Fruit fly (Drosophila melanogaster) ovary, adult (tissue): Measurements from ENCODE around the gene CG34357.

Experiments
- CG17801 ChIP-seq: fragments of 200-800 bp; optimal IDR thresholded peaks from 2 replicates; lab custom pipeline; 2019; ENCODE audit warnings: missing biosample characterization, mild to moderate bottlenecking, missing genetic modification characterization, moderate library complexity; ENCODE audit not compliant: partially characterized antibody

The CG34357 gene

DNA sequence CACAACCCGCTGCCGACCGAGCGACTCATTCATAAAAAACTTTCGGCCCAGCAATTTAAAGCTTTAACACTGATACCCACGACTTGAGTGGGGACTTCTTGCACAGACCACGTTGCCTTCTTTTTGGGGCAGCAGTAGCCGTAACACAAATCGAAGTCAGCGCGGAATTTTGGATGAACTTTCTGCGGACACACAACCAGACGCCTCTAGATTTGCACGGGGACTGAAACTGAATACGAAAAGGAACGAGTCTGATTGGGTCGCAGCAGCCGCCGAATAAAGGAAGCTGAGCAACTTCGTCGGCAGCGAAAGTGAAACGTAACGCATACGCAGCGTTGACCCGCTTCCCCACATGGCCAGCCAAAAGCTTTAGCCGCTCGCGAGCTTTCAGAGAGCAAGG is at the start of gene CG34357:
CG34357 (minus strand) TSS at position 206 of the 400 bp plus-strand sequence.
- no peak for TF ChIP-seq CG17801 (GFP tag; lab: Kevin White, UChicago)

DNA sequence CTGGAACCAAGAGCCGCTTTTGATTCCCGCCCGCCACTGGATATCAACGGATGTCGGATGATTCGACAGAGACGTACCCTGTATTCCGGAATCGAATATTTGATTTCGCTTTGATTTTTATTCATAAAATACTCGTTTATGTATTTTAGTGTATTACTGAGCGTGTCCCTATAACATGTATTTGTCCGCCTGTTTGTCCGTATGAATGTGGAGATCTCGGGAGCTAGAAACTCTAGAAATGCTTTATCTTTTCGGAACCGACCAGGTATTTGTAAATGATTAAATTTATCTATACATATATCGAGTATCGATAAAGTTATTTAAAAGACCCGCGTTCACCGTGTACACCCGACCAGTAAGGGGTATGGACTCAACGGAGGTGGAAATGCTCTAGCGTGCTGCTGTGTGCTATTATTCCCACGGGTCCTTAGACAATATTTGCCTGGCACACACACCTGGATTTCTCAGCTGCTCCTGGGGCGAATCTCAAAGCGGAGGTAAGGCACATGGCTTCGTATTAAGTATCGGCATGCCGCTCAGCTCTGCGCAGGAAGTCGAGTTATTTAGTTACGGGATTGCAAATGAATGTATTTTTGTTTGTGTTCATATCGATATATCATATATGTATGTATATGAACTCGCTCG is 44.1 kb upstream of the CG34357 start:
- no peak for TF ChIP-seq CG17801 (GFP tag; lab: Kevin White, UChicago)

- no peak for TF ChIP-seq CG17801 (GFP tag; lab: Kevin White, UChicago)
Observed at dm6 chr3R:4599624-4600023, 41.8 kb upstream of the CG34357 start.

dm6 chr3R:4578544-4578943 is 20.7 kb upstream of the CG34357 start, which contains the start of gene CG32945:
TSS of gene CG32945 (minus strand) at chr3R:4578644.
- no peak for TF ChIP-seq CG17801 (GFP tag; lab: Kevin White, UChicago)

DNA sequence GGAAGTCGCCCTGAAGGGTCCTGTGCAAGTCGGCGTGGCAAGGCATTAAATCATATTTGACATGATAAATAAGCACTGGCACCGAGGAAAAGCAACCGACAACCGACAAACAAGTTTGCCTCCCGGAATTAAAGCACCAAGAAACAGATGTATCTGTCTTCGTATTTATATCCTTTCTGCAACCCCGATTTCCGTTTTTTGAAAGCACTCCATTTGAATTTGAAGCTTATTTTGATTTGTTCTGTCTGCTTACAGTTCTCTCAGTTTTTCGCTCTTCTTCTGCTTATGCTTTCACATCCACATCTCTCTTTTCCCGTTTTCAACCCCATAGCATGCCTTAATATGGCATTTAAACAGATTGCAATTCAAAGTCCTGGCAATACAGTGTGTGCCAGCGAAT is 4.3 kb downstream of the CG34357 start:
- no peak for TF ChIP-seq CG17801 (GFP tag; lab: Kevin White, UChicago)

DNA sequence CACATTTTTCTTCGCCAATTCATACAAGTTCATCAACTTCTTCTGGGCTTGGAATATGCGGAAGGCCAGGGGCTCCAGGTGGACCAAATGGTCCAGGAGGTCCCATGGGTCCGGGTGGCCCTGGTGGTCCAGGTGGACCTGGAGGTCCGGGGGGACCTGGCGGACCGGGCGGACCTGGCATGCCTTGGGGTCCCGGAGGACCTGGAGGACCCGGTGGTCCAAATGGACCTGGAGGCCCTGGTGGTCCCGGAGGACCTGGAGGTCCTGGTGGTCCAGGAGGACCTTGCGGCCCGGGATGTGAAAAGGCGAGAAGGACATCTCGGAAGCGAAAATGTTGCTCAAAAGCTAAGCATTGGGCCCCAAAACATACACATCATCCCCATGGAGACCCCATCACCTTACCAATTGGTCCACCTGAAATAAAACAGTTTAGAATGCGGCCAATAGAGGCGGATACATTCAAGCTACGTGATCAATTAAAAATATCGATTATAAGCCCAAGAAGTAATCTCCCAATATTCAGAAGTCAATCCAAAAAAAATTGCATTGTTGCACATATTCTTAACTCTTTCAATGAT is 15.2 kb downstream of the CG34357 start:
- TF ChIP-seq CG17801 (GFP tag; lab: Kevin White, UChicago), result no peak

DNA sequence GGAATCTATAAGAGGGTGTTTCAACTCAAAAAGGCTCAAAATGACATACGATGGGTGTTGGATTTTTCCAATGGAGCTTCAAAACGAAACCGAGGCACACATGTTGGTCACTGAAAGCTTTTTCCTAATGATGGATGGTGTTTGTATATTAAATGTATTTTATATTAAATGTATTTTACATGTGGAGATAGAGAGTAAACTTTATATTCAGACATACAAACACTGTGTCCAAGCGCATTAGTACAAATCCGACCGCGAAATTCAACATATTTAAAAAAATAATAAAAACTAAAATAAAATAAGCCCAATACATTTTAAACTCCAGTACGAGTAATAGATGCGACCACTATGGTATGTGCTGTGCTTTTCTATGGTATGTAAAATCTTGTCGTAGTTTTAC is 16.8 kb downstream of the CG34357 start, which contains the start of gene Mur82C:
Mur82C (plus strand) TSS at position 301 of the 400 bp plus-strand sequence.
- no peak for TF ChIP-seq CG17801 (GFP tag; lab: Kevin White, UChicago)

- TF ChIP-seq CG17801 (GFP tag; lab: Kevin White, UChicago), result no peak
Observed at dm6 chr3R:4530972-4531371, 26.9 kb downstream of the CG34357 start.

DNA sequence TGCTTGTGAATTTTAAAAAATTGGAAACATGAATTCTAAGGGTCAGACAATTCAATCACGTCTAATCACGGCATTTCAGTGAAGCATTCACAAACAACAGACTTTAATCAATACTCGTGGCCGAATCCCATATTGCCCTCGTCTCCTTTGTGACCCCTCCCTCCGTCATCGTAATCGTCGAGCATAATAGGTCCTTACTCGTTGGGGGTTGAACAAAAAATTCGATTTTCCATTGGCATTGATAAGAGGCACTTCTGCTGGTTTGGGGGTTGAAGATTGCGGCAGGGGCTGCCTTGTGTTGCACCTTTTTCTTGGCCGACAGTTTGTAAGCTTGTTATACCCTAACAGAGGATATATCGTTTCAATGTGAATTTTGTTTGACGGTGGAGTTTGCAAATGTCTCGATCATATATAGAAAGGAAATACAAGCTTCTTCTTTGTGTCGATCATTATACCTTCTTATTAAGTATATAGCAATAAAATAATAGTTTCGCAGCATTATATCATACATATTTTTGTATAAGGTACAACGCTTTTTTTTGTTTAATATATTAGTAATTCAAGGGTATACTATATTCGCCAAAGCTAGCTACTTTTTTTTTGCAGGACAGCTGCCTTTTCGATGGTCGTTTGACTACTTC is 33.6 kb downstream of the CG34357 start:
- TF ChIP-seq CG17801 (GFP tag; lab: Kevin White, UChicago), result no peak

dm6 chr3R:4506265-4506664 is 51.6 kb downstream of the CG34357 start, which contains the start of gene CG34425:
TSS of gene CG34425 (minus strand) at chr3R:4506365.
- no peak for TF ChIP-seq CG17801 (GFP tag; lab: Kevin White, UChicago)

dm6 chr3R:4484999-4485398 is 72.9 kb downstream of the CG34357 start, which contains the start of gene Fip1:
TSS of gene Fip1 (plus strand) at chr3R:4485008.
- no peak for TF ChIP-seq CG17801 (GFP tag; lab: Kevin White, UChicago)

DNA sequence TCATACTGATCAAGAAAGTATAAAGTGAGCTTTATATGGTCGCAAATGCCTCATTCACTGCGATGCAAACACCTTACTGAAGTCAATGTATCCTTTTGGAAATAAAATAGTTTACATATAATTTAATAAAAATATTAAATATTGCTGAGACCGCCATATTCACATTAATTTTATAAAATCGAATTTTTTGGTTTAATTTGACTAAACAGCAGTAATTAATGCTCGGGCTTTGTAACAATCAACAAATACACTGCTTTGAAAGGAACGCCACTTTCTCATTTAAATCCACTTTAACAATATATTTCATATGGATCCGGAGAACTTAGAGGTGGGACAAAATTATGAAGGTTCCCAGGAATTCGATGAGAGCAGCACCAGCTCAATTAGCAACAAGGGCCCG is 77.4 kb downstream of the CG34357 start, which contains the start of gene sac:
sac (plus strand) TSS at position 301 of the 400 bp plus-strand sequence.
- no peak for TF ChIP-seq CG17801 (GFP tag; lab: Kevin White, UChicago)

DNA sequence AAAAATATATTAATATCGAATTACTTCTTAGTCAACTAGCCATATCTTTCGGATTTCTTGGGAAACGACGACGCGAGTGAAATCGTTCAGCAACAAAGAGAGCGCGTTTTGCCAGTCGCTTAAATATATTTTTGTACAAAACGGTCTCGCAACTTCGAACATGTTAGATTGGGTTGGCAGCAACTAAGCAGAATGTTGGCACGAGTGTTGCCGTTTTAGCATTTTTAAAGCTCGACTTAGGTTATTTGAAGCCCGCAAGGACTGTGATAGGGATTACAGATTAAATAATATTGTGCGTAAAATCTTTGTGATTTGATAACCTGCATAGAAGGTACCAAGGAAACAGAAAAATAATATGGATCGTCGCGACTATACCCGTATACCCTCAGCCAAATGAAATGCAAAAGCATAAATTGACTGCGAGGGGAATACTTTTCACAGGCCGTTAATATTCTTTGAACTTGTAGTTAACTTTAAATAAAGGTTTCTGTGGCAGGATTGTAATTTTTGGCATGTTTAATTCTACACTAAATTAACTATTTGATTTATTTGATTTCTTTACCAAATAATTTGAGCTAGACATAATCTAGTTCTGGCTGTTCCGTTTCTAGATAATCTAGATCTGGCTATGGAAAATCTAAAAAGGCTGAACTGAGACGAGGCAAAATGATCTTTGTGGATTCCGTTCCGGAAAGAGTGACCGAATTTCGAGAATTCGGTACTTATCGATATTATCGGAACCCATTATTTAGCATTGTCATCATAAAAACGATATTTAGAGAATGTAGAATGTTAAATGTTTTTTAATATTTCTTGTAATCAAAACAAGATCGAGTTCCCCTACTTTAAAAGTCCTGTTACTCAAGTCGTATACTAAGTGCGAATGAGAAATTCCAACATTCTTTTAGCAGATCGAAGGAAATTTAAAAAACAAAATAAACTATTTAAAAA is 78.6 kb downstream of the CG34357 start, which contains the start of gene CG31523:
CG31523 (minus strand) TSS at position 170 of the 951 bp plus-strand sequence.
- TF ChIP-seq CG17801 (GFP tag; lab: Kevin White, UChicago), result no peak
